Fruit fly (Drosophila melanogaster) whole organism, pupa: ENCODE data around the gene CG34174.

Source experiments
- CG14655 ChIP-seq: fragments of 200-800 bp; sonication (Bioruptor generic); optimal IDR thresholded peaks from 3 replicates; lab custom pipeline; 2017; ENCODE audit warnings: mild to moderate bottlenecking, missing biosample characterization, missing genetic modification reagents, missing genetic modification characterization
- CG15710 ChIP-seq: fragments of 200-800 bp; sonication (Bioruptor generic); optimal IDR thresholded peaks from 2 replicates; lab custom pipeline; 2018; ENCODE audit warnings: missing biosample characterization, mild to moderate bottlenecking, missing genetic modification characterization, moderate library complexity
- CG32121 ChIP-seq: fragments of 200-800 bp; sonication (Bioruptor generic); IDR thresholded peaks from 2 replicates; pipeline ENCODE4 v1.3.6; 2022; ENCODE audit warnings: missing biosample characterization, missing genetic modification characterization
- CG34367 ChIP-seq: fragments of 200-800 bp; sonication (Bioruptor generic); optimal IDR thresholded peaks from 2 replicates; lab custom pipeline; 2018; ENCODE audit warnings: missing biosample characterization, mild to moderate bottlenecking, missing genetic modification characterization
- CG4496 ChIP-seq: fragments of 200-800 bp; sonication (Bioruptor generic); IDR thresholded peaks from 3 replicates; pipeline ENCODE4 v1.3.6; 2022; ENCODE audit warnings: missing biosample characterization, missing genetic modification characterization
- D1 ChIP-seq: fragments of 200-800 bp; sonication (Bioruptor generic); optimal IDR thresholded peaks from 2 replicates; lab custom pipeline; 2018; ENCODE audit warnings: missing biosample characterization, mild to moderate bottlenecking, missing genetic modification characterization, moderate library complexity
- EcR ChIP-seq: fragments of 200-800 bp; sonication (Bioruptor generic); optimal IDR thresholded peaks from 3 replicates; lab custom pipeline; 2019; ENCODE audit warnings: missing biosample characterization, missing genetic modification characterization, mild to moderate bottlenecking, moderate library complexity, missing genetic modification reagents
- Ets98B ChIP-seq: fragments of 200-800 bp; sonication (Bioruptor generic); IDR thresholded peaks from 2 replicates; pipeline ENCODE4 v1.3.6; 2022; ENCODE audit warnings: missing biosample characterization, missing genetic modification characterization
- Pif1A ChIP-seq: fragments of 200-800 bp; sonication (Bioruptor generic); optimal IDR thresholded peaks from 3 replicates; lab custom pipeline; 2016; ENCODE audit warnings: missing biosample characterization, missing genetic modification characterization
- Snoo ChIP-seq: fragments of 200-800 bp; sonication (Bioruptor generic); optimal IDR thresholded peaks from 3 replicates; lab custom pipeline; 2017; ENCODE audit warnings: missing biosample characterization, mild to moderate bottlenecking, missing genetic modification characterization, inconsistent platforms
- rn ChIP-seq: fragments of 200-800 bp; sonication (Bioruptor generic); IDR thresholded peaks from 2 replicates; pipeline ENCODE4 v1.3.6; 2022; ENCODE audit warnings: missing biosample characterization, missing genetic modification characterization

dm6 chr2L:2252745-2253144 lies 38.7 kb downstream of the CG34174 start, which contains the start of gene CG17234:
- no peak for TF ChIP-seq EcR (GFP tag; lab: Kevin White, UChicago)
- no peak for TF ChIP-seq Snoo (tag; lab: Kevin White, UChicago)
- TF ChIP-seq CG15710 = no peak
- no peak for TF ChIP-seq CG14655 (GFP tag; lab: Kevin White, UChicago)
- no peak for TF ChIP-seq Ets98B
- TF ChIP-seq CG34367 (tag; lab: Kevin White, UChicago) = no peak
- no peak for TF ChIP-seq D1 (tag; lab: Kevin White, UChicago)
- TF ChIP-seq Pif1A (GFP tag; lab: Kevin White, UChicago) = no peak
- TF ChIP-seq rn = no peak
- TF ChIP-seq CG4496 (GFP tag; lab: Robert Waterston, UW) = no peak
- no peak for TF ChIP-seq CG32121 (GFP tag; lab: Robert Waterston, UW)
